Fruit fly (Drosophila melanogaster) Kc167 (cell line): Measurements from ENCODE around the gene CG10194.

ENCODE experiments used
- Myc ChIP-seq: fragments of >200 bp; optimal IDR thresholded peaks from 2 replicates; lab custom pipeline; 2017; ENCODE audit warnings: missing external identifiers
- h ChIP-seq: fragments of >200 bp; optimal IDR thresholded peaks from 3 replicates; lab custom pipeline; 2018; ENCODE audit warnings: missing external identifiers

DNA sequence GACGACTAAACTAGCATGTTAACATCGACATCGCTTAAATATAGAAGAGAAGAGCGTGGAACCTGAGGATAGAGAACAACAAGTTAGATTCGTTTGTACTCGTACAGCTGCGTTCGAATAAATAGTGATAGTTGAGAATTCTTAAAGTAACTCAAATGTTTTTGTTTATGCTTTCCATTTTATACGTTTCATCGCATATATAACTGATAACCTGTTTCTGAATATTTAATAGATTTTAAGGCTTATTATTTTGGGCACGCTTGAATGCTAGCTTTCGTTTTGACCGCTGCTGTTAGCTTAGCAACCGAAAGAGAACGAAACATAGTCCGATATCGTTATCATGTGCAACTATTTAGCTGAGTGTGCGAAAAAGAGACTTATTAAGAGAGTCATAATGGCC, 38.4 kb upstream of the CG10194 start:
- TF ChIP-seq h (no peak), Myc (lab: Kevin White, UChicago) (no peak)
